Worm (Caenorhabditis elegans): ENCODE results near the gene cyp-33C4.

Gene cyp-33C4

ce11 chrV:2214428-2215038, 21.4 kb upstream of the cyp-33C4 start, which contains the start of gene nhr-184:
Gene nhr-184 (minus strand): TSS chrV:2214478.
- no peak for TF ChIP-seq C34B4.2 (tag; optimal IDR thresholded peaks at IDR 0.05)
- TF ChIP-seq snpc-4 (tag; optimal IDR thresholded peaks at IDR 0.05), result no peak
- no peak for TF ChIP-seq mef-2 (tag; optimal IDR thresholded peaks at IDR 0.05)
- no peak for TF ChIP-seq dsc-1 (tag; optimal IDR thresholded peaks at IDR 0.05)
- peak; percentile 10 for TF ChIP-seq unc-86 (tag; optimal IDR thresholded peaks at IDR 0.05)
- TF ChIP-seq jun-1 (tag; optimal IDR thresholded peaks at IDR 0.05), result no peak
- no peak for TF ChIP-seq unc-130 (tag; optimal IDR thresholded peaks at IDR 0.05)
- TF ChIP-seq nhr-77 (tag; optimal IDR thresholded peaks at IDR 0.05), result no peak
- peak; percentile 0 for TF ChIP-seq mep-1 (tag; optimal IDR thresholded peaks at IDR 0.05)
- TF ChIP-seq pag-3 (tag; optimal IDR thresholded peaks at IDR 0.05; ENCODE audit: borderline replicate concordance, insufficient read depth), result no peak
- no peak for TF ChIP-seq ceh-63 (GFP tag; optimal IDR thresholded peaks at IDR 0.05)
- TF ChIP-seq grh-1 (GFP tag; IDR thresholded peaks at IDR 0.05), result no peak
- TF ChIP-seq nhr-11 (tag; optimal IDR thresholded peaks at IDR 0.05), result no peak
- no peak for TF ChIP-seq Y116A8C.19 (tag; optimal IDR thresholded peaks at IDR 0.05; ENCODE audit: borderline replicate concordance)
- TF ChIP-seq sup-37 (GFP tag; optimal IDR thresholded peaks at IDR 0.05), result no peak
- TF ChIP-seq unc-30 (tag; optimal IDR thresholded peaks at IDR 0.05), result no peak
- peak; percentile 34 for TF ChIP-seq skn-1 (tag; optimal IDR thresholded peaks at IDR 0.05)
- TF ChIP-seq ets-5 (GFP tag; IDR thresholded peaks at IDR 0.05), result no peak
- TF ChIP-seq nhr-47 (tag; optimal IDR thresholded peaks at IDR 0.05), result no peak
- TF ChIP-seq pax-3 (tag; optimal IDR thresholded peaks at IDR 0.05), result no peak
- TF ChIP-seq lin-14 (GFP tag; optimal IDR thresholded peaks at IDR 0.05), result no peak
- TF ChIP-seq nhr-20 (tag; optimal IDR thresholded peaks at IDR 0.05), result peak; percentile 36
- no peak for TF ChIP-seq nhr-76 (tag; optimal IDR thresholded peaks at IDR 0.05)
- no peak for TF ChIP-seq irx-1 (tag; optimal IDR thresholded peaks at IDR 0.05)
- no peak for TF ChIP-seq F16B12.6 (tag; optimal IDR thresholded peaks at IDR 0.05)
- TF ChIP-seq hpl-2 (GFP tag; optimal IDR thresholded peaks at IDR 0.05), result no peak
- no peak for TF ChIP-seq nhr-28 (tag; optimal IDR thresholded peaks at IDR 0.05)
- no peak for TF ChIP-seq tlp-1 (tag; optimal IDR thresholded peaks at IDR 0.05)
- no peak for TF ChIP-seq xbp-1 (tag; optimal IDR thresholded peaks at IDR 0.05)
- TF ChIP-seq dpl-1 (GFP tag; optimal IDR thresholded peaks at IDR 0.05), result no peak
- peak in 1 of 2 experiments; percentile 16 for TF ChIP-seq lin-35 (GFP tag; optimal IDR thresholded peaks at IDR 0.05)
- TF ChIP-seq elt-2 (tag; optimal IDR thresholded peaks at IDR 0.05), result no peak
- no peak for TF ChIP-seq C16A3.4 (tag; optimal IDR thresholded peaks at IDR 0.05)
- TF ChIP-seq lir-3 (tag; optimal IDR thresholded peaks at IDR 0.05; ENCODE audit: poor library complexity), result no peak
- no peak for TF ChIP-seq efl-3 (GFP tag; optimal IDR thresholded peaks at IDR 0.05)
- TF ChIP-seq nhr-90 (tag; optimal IDR thresholded peaks at IDR 0.05; ENCODE audit: poor library complexity), result no peak
- TF ChIP-seq mdl-1 (tag; optimal IDR thresholded peaks at IDR 0.05), result no peak
- TF ChIP-seq nhr-84 (tag; optimal IDR thresholded peaks at IDR 0.05), result no peak
- no peak for TF ChIP-seq tbx-2 (tag; optimal IDR thresholded peaks at IDR 0.05)
- no peak for TF ChIP-seq sptf-1 (tag; optimal IDR thresholded peaks at IDR 0.05)
- TF ChIP-seq nhr-71 (tag; optimal IDR thresholded peaks at IDR 0.05), result peak; percentile 11
- no peak for TF ChIP-seq mab-9 (GFP tag; IDR thresholded peaks at IDR 0.05)
- no peak for TF ChIP-seq unc-98 (GFP tag; IDR thresholded peaks at IDR 0.05)
- TF ChIP-seq fkh-10 (GFP tag; optimal IDR thresholded peaks at IDR 0.05), result no peak
- TF ChIP-seq ceh-82 (tag; optimal IDR thresholded peaks at IDR 0.05), result no peak
- TF ChIP-seq sox-4 (tag; optimal IDR thresholded peaks at IDR 0.05), result no peak
- no peak for TF ChIP-seq vab-15 (tag; optimal IDR thresholded peaks at IDR 0.05)
- no peak for TF ChIP-seq fos-1 (tag; optimal IDR thresholded peaks at IDR 0.05)
- TF ChIP-seq efl-1 (optimal IDR thresholded peaks at IDR 0.05), result no peak
- peak in 1 of 2 experiments; percentile 54 for TF ChIP-seq efl-1 (GFP tag; optimal IDR thresholded peaks at IDR 0.05 in 1 of 2)
- TF ChIP-seq ceh-90 (tag; optimal IDR thresholded peaks at IDR 0.05), result no peak
- no peak for TF ChIP-seq nhr-12 (tag; optimal IDR thresholded peaks at IDR 0.05)
- no peak for TF ChIP-seq aly-2 (tag; optimal IDR thresholded peaks at IDR 0.05)
- no peak for TF ChIP-seq ztf-4 (tag; optimal IDR thresholded peaks at IDR 0.05)
